Worm (Caenorhabditis elegans) whole organism, L4 larva: ENCODE data around the gene nlp-63.

ENCODE experiments used
- D1046.2 ChIP-seq: fragments of 200-800 bp; sonication (Bioruptor generic); IDR thresholded peaks from 2 replicates; pipeline ENCODE4 v1.3.6; 2022; ENCODE audit warnings: missing genetic modification characterization, missing compliant biosample characterization
- F26F4.8 ChIP-seq: fragments of 200-800 bp; sonication (Bioruptor generic); conservative IDR thresholded peaks from 2 replicates; pipeline ENCODE4 v1.3.6; 2022; ENCODE audit warnings: missing genetic modification characterization, missing compliant biosample characterization
- F37D6.2 ChIP-seq: sonication (generic microtip); optimal IDR thresholded peaks from 2 replicates; lab custom pipeline; 2016; ENCODE audit warnings: mild to moderate bottlenecking, missing genetic modification characterization, missing compliant biosample characterization
- F44E2.7 ChIP-seq: fragments of 200-800 bp; sonication (Bioruptor generic); IDR thresholded peaks from 2 replicates; pipeline ENCODE4 v2.1.2; 2022; ENCODE audit warnings: missing genetic modification characterization, missing compliant biosample characterization
- R02D3.7 ChIP-seq: fragments of 150-350 bp; sonication (generic microtip); optimal IDR thresholded peaks from 3 replicates; lab custom pipeline; 2014; ENCODE audit warnings: missing biosample characterization, missing genetic modification characterization
- T20F7.1 ChIP-seq: fragments of 200-800 bp; sonication (Bioruptor generic); optimal IDR thresholded peaks from 2 replicates; lab custom pipeline; 2018; ENCODE audit warnings: mild to moderate bottlenecking, missing genetic modification characterization, missing compliant biosample characterization
- T26A8.4 ChIP-seq: fragments of 200-800 bp; sonication (Bioruptor generic); IDR thresholded peaks from 2 replicates; pipeline ENCODE4 v1.3.6; 2022; ENCODE audit warnings: missing genetic modification characterization, missing compliant biosample characterization
- Y48G9A.11 ChIP-seq: fragments of 200-800 bp; sonication (Bioruptor generic); IDR thresholded peaks from 2 replicates; pipeline ENCODE4 v1.3.6; 2022; ENCODE audit warnings: missing genetic modification reagents, missing genetic modification characterization, missing compliant biosample characterization
- Y75B8A.6 ChIP-seq: fragments of 200-800 bp; sonication (Bioruptor generic); IDR thresholded peaks from 2 replicates; pipeline ENCODE4 v1.3.6; 2022; ENCODE audit warnings: missing genetic modification reagents, missing genetic modification characterization, missing compliant biosample characterization
- ZK337.2 ChIP-seq: fragments of 200-800 bp; sonication (Bioruptor generic); IDR thresholded peaks from 2 replicates; pipeline ENCODE4 v1.3.6; 2022; ENCODE audit warnings: missing genetic modification reagents, missing genetic modification characterization, missing compliant biosample characterization
- ZK546.5 ChIP-seq, 2 experiments: sonication (generic microtip); optimal IDR thresholded peaks; 2 replicates each; lab custom pipeline; 2017; ENCODE audit warnings: missing biosample characterization in 2 of 2, missing genetic modification characterization in 2 of 2
- ceh-20 ChIP-seq: fragments of 200-800 bp; sonication (Bioruptor generic); IDR thresholded peaks from 2 replicates; pipeline ENCODE4 v1.3.6; 2022; ENCODE audit warnings: missing genetic modification reagents, missing genetic modification characterization, missing compliant biosample characterization
- ceh-62 ChIP-seq: sonication (generic microtip); optimal IDR thresholded peaks from 2 replicates; lab custom pipeline; 2017; ENCODE audit warnings: missing biosample characterization, missing genetic modification characterization
- ces-1 ChIP-seq: fragments of 150-350 bp; sonication (generic microtip); optimal IDR thresholded peaks from 4 replicates; lab custom pipeline; 2014; ENCODE audit warnings: missing biosample characterization, missing genetic modification reagents, missing genetic modification characterization
- daf-16 ChIP-seq, 3 experiments: sonication (generic microtip); optimal IDR thresholded peaks; 2 replicates each; lab custom pipeline; 2016 to 2017; ENCODE audit warnings: missing genetic modification characterization in 3 of 3, missing genetic modification reagents in 3 of 3, mild to moderate bottlenecking in 2 of 3, missing compliant biosample characterization in 2 of 3, missing biosample characterization in 1 of 3, moderate library complexity in 1 of 3
- daf-8 ChIP-seq: fragments of 200-800 bp; sonication (Bioruptor generic); IDR thresholded peaks from 2 replicates; pipeline ENCODE4 v1.3.6; 2022; ENCODE audit warnings: missing genetic modification characterization, missing compliant biosample characterization
- egl-43 ChIP-seq: fragments of 200-800 bp; sonication (Bioruptor generic); IDR thresholded peaks from 2 replicates; pipeline ENCODE4 v1.3.6; 2022; ENCODE audit warnings: missing genetic modification reagents, missing genetic modification characterization, missing compliant biosample characterization
- gei-8 ChIP-seq: fragments of 200-800 bp; sonication (Bioruptor generic); optimal IDR thresholded peaks from 2 replicates; lab custom pipeline; 2018; ENCODE audit warnings: mild to moderate bottlenecking, missing genetic modification characterization, missing compliant biosample characterization
- hif-1 ChIP-seq, 2 experiments: sonication (generic microtip); optimal IDR thresholded peaks; 2 replicates each; lab custom pipeline; 2016 to 2017; ENCODE audit warnings: missing compliant biosample characterization in 2 of 2, missing genetic modification characterization in 2 of 2, missing genetic modification reagents in 2 of 2, missing genotype in 2 of 2, mild to moderate bottlenecking in 1 of 2
- hlh-30 ChIP-seq: sonication (generic microtip); optimal IDR thresholded peaks from 2 replicates; lab custom pipeline; 2017; ENCODE audit warnings: antibody characterized with exemption, mild to moderate bottlenecking, missing genetic modification characterization, missing compliant biosample characterization; ENCODE audit not compliant: insufficient read depth
- hmg-1.1 ChIP-seq: fragments of 200-800 bp; sonication (Bioruptor generic); IDR thresholded peaks from 2 replicates; pipeline ENCODE4 v1.3.6; 2022; ENCODE audit warnings: missing genetic modification reagents, missing genetic modification characterization, missing compliant biosample characterization
- lin-1 ChIP-seq: fragments of 200-800 bp; sonication (Bioruptor generic); IDR thresholded peaks from 2 replicates; pipeline ENCODE4 v1.3.6; 2022; ENCODE audit warnings: missing genetic modification reagents, missing genetic modification characterization, missing compliant biosample characterization
- lin-15B ChIP-seq: fragments of 150-350 bp; sonication (generic microtip); optimal IDR thresholded peaks from 3 replicates; lab custom pipeline; 2014; ENCODE audit warnings: missing biosample characterization, missing genetic modification characterization
- madf-5 ChIP-seq, 2 experiments: fragments of 200-800 bp; sonication (Bioruptor generic); IDR thresholded peaks; 2 replicates each; pipeline ENCODE4 v1.3.6; 2022; ENCODE audit warnings: missing compliant biosample characterization in 2 of 2, missing genetic modification characterization in 2 of 2
- mdl-1 ChIP-seq, 2 experiments: fragments of 150-350 bp in 1 of 2; sonication (generic microtip) in 1 of 2; optimal IDR thresholded peaks; 2 replicates each; lab custom pipeline; 2014 to 2017; ENCODE audit warnings: missing biosample characterization in 2 of 2, missing genetic modification characterization in 2 of 2
- mep-1 ChIP-seq: fragments of 150-350 bp; sonication (generic microtip); optimal IDR thresholded peaks from 3 replicates; lab custom pipeline; 2014; ENCODE audit warnings: missing biosample characterization, missing genetic modification characterization
- mxl-2 ChIP-seq: fragments of 200-800 bp; sonication (Bioruptor generic); conservative IDR thresholded peaks from 2 replicates; pipeline ENCODE4 v1.3.6; 2022; ENCODE audit warnings: missing genetic modification reagents, missing genetic modification characterization, missing compliant biosample characterization
- mxl-3 ChIP-seq: fragments of 200-800 bp; sonication (Bioruptor generic); optimal IDR thresholded peaks from 2 replicates; lab custom pipeline; 2018; ENCODE audit warnings: mild to moderate bottlenecking, missing genetic modification characterization, missing compliant biosample characterization
- nhr-102 ChIP-seq: sonication (generic microtip); optimal IDR thresholded peaks from 2 replicates; lab custom pipeline; 2016; ENCODE audit warnings: mild to moderate bottlenecking, missing genetic modification characterization, moderate library complexity, missing compliant biosample characterization
- nhr-237 ChIP-seq: sonication (generic microtip); optimal IDR thresholded peaks from 2 replicates; lab custom pipeline; 2017; ENCODE audit warnings: missing biosample characterization, missing genetic modification characterization
- nhr-25 ChIP-seq: sonication (generic microtip); optimal IDR thresholded peaks from 2 replicates; lab custom pipeline; 2017; ENCODE audit warnings: missing genetic modification characterization, mild to moderate bottlenecking, missing compliant biosample characterization, antibody characterized with exemption, moderate library complexity, borderline replicate concordance; ENCODE audit not compliant: insufficient read depth
- nhr-28 ChIP-seq: fragments of 150-350 bp; optimal IDR thresholded peaks from 2 replicates; lab custom pipeline; 2014; ENCODE audit warnings: missing biosample characterization, missing genetic modification characterization
- nhr-48 ChIP-seq: sonication (generic microtip); optimal IDR thresholded peaks from 2 replicates; lab custom pipeline; 2016; ENCODE audit warnings: mild to moderate bottlenecking, missing genetic modification characterization, missing compliant biosample characterization
- nhr-76 ChIP-seq: fragments of 150-350 bp; optimal IDR thresholded peaks from 2 replicates; lab custom pipeline; 2014; ENCODE audit warnings: missing biosample characterization, missing genetic modification characterization
- pha-4 ChIP-seq, 2 experiments: fragments of 150-350 bp in 1 of 2; fragments of 200-800 bp in 1 of 2; sonication (Bioruptor generic) in 1 of 2; IDR thresholded peaks in 1 of 2; optimal IDR thresholded peaks in 1 of 2; 2 replicates each; pipeline versions ENCODE4 v1.3.6 to Lab custom; 2014 to 2022; ENCODE audit warnings: missing genetic modification characterization in 2 of 2, missing genetic modification reagents in 2 of 2, missing biosample characterization in 1 of 2, missing compliant biosample characterization in 1 of 2
- sdz-12 ChIP-seq: fragments of 200-800 bp; sonication (Bioruptor generic); optimal IDR thresholded peaks from 2 replicates; lab custom pipeline; 2018; ENCODE audit warnings: mild to moderate bottlenecking, missing genetic modification characterization, missing compliant biosample characterization
- set-16 ChIP-seq: fragments of 200-800 bp; sonication (Bioruptor generic); IDR thresholded peaks from 2 replicates; pipeline ENCODE4 v1.3.6; 2022; ENCODE audit warnings: missing genetic modification reagents, missing genetic modification characterization, missing compliant biosample characterization
- tag-97 ChIP-seq: fragments of 200-800 bp; sonication (Bioruptor generic); IDR thresholded peaks from 2 replicates; pipeline ENCODE4 v1.3.6; 2022; ENCODE audit warnings: missing genetic modification characterization, missing compliant biosample characterization
- tra-1 ChIP-seq: fragments of 200-800 bp; sonication (Bioruptor generic); IDR thresholded peaks from 2 replicates; pipeline ENCODE4 v1.3.6; 2022; ENCODE audit warnings: missing genetic modification reagents, missing genetic modification characterization, missing compliant biosample characterization
- vab-7 ChIP-seq: fragments of 200-800 bp; sonication (Bioruptor generic); IDR thresholded peaks from 2 replicates; pipeline ENCODE4 v1.3.6; 2022; ENCODE audit warnings: missing genetic modification reagents, missing genetic modification characterization, missing compliant biosample characterization

nlp-63 gene

ce11 chrII:10174338-10174737 is 19.1 kb downstream of the nlp-63 start, which contains the start of gene F33H1.4 (continued):
- TF ChIP-seq hlh-30 = no peak
- no peak for TF ChIP-seq set-16 (GFP tag; lab: Robert Waterston, UW)
- TF ChIP-seq ces-1 (GFP tag; lab: Kevin White, UChicago) = no peak
- no peak for TF ChIP-seq Y75B8A.6 (GFP tag; lab: Robert Waterston, UW)
- TF ChIP-seq ceh-20 (GFP tag; lab: Robert Waterston, UW) = 0 out of 2 replicates have a peak, but pooled peaks have one; percentile 24
- TF ChIP-seq F37D6.2 = peak; percentile 69
- TF ChIP-seq nhr-102 (tag; lab: Kevin White, UChicago) = no peak
- TF ChIP-seq daf-8 (GFP tag; lab: Robert Waterston, UW) = no peak
- no peak for TF ChIP-seq F44E2.7 (GFP tag; lab: Robert Waterston, UW)
- TF ChIP-seq egl-43 (GFP tag; lab: Robert Waterston, UW) = no peak
- 0 out of 2 replicates have a peak, but pooled peaks have one; percentile 6 for TF ChIP-seq Y48G9A.11 (GFP tag; lab: Robert Waterston, UW)
- no peak for TF ChIP-seq gei-8 (GFP tag; lab: Kevin White, UChicago)
- no peak for TF ChIP-seq ZK337.2 (GFP tag; lab: Robert Waterston, UW)
- TF ChIP-seq mxl-2 = no peak
- no peak for TF ChIP-seq mxl-3 (GFP tag; lab: Kevin White, UChicago)
- TF ChIP-seq hif-1 (tag; optimal IDR thresholded peaks at IDR 0.05; lab: Kevin White, UChicago) = no peak
- TF ChIP-seq nhr-237 = no peak
- TF ChIP-seq nhr-48 (tag; lab: Kevin White, UChicago) = peak; percentile 21
- TF ChIP-seq mdl-1 (tag; optimal IDR thresholded peaks at IDR 0.05; lab: Kevin White, UChicago) = no peak
- TF ChIP-seq D1046.2 (GFP tag; lab: Robert Waterston, UW) = no peak
- no peak for TF ChIP-seq sdz-12 (GFP tag; lab: Kevin White, UChicago)
- no peak for TF ChIP-seq mep-1 (tag; lab: Kevin White, UChicago)
- no peak for TF ChIP-seq ZK546.5 (tag; optimal IDR thresholded peaks at IDR 0.05; lab: Kevin White, UChicago)
- TF ChIP-seq hmg-1.1 (GFP tag; lab: Robert Waterston, UW) = peak; percentile 74
- TF ChIP-seq tra-1 = no peak
- TF ChIP-seq vab-7 (GFP tag; lab: Robert Waterston, UW) = no peak
- TF ChIP-seq T26A8.4 (GFP tag; lab: Robert Waterston, UW) = peak; percentile 25; the same call in 1 of the 2 replicates
- TF ChIP-seq lin-1 (GFP tag; lab: Robert Waterston, UW) = no peak
- no peak for TF ChIP-seq pha-4 (GFP tag; IDR thresholded peaks at IDR 0.05; lab: Robert Waterston, UW)
- no peak for TF ChIP-seq pha-4 (tag; optimal IDR thresholded peaks at IDR 0.05; lab: Kevin White, UChicago)
- TF ChIP-seq lin-15B (tag; lab: Kevin White, UChicago) = no peak
- no peak for TF ChIP-seq T20F7.1 (GFP tag; lab: Kevin White, UChicago)
- no peak for TF ChIP-seq nhr-25
- TF ChIP-seq madf-5 (GFP tag; IDR thresholded peaks at IDR 0.05; lab: Robert Waterston, UW) = no peak
- no peak for TF ChIP-seq R02D3.7 (tag; lab: Kevin White, UChicago)
- no peak for TF ChIP-seq ceh-62 (tag; lab: Kevin White, UChicago)

DNA sequence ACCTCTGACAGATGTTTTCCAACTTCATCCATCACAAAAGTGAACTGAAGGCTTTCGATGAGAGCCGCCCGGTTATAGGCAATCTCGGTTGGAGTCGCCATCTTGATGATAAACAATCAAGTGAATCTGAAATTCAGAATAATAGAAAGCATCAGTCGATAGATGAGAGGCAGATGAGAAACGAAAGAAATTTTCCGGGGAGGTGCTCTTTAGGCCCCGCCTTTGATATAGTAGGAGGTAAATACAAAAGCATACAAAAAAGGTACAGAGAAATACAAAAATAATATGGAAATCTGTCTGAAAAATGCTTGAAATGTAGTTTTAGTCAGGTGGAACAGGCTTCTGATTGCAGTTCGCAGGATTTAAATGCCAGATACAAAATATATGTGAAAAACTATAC is 27.4 kb downstream of the nlp-63 start, which contains the start of gene srd-1:
Gene srd-1 (minus strand): TSS at position 101 of the 400 bp plus-strand sequence.
- TF ChIP-seq F26F4.8 (no peak), nhr-28 (tag; lab: Kevin White, UChicago) (no peak)

- no peak for TF ChIP-seq ceh-62 (tag; lab: Kevin White, UChicago)
- TF ChIP-seq ZK337.2 (GFP tag; lab: Robert Waterston, UW) = no peak
- TF ChIP-seq tag-97 (GFP tag; lab: Robert Waterston, UW) = no peak
- TF ChIP-seq daf-16 (GFP tag; optimal IDR thresholded peaks at IDR 0.05; lab: Kevin White, UChicago) = no peak
- TF ChIP-seq daf-16 (tag; optimal IDR thresholded peaks at IDR 0.05; lab: Kevin White, UChicago) = no peak
- TF ChIP-seq Y75B8A.6 (GFP tag; lab: Robert Waterston, UW) = no peak
- no peak for TF ChIP-seq D1046.2 (GFP tag; lab: Robert Waterston, UW)
- no peak for TF ChIP-seq F37D6.2
- no peak for TF ChIP-seq ces-1 (GFP tag; lab: Kevin White, UChicago)
- no peak for TF ChIP-seq nhr-76 (tag; lab: Kevin White, UChicago)
- no peak for TF ChIP-seq tra-1
These were observed 32.6 kb downstream of the nlp-63 start, which contains the start of gene srd-2 for ce11 chrII:10187808-10188207. TSS of gene srd-2 (minus strand) at chrII:10187908.
